Worm (Caenorhabditis elegans) whole organism, L4 larva: ENCODE data around the gene C34B4.3.
A peak's percentile ranks its signal among the peaks of the same experiment; 100 is the strongest.

Source experiments
- D1046.2 ChIP-seq: fragments of 200-800 bp; sonication (Bioruptor generic); IDR thresholded peaks from 2 replicates; pipeline ENCODE4 v1.3.6; 2022; ENCODE audit warnings: missing genetic modification characterization, missing compliant biosample characterization
- F10B5.3 ChIP-seq: sonication (generic microtip); optimal IDR thresholded peaks from 2 replicates; lab custom pipeline; 2016; ENCODE audit warnings: mild to moderate bottlenecking, missing genetic modification characterization, missing compliant biosample characterization
- F26F4.8 ChIP-seq: fragments of 200-800 bp; sonication (Bioruptor generic); conservative IDR thresholded peaks from 2 replicates; pipeline ENCODE4 v1.3.6; 2022; ENCODE audit warnings: missing genetic modification characterization, missing compliant biosample characterization
- F44E2.7 ChIP-seq: fragments of 200-800 bp; sonication (Bioruptor generic); IDR thresholded peaks from 2 replicates; pipeline ENCODE4 v2.1.2; 2022; ENCODE audit warnings: missing genetic modification characterization, missing compliant biosample characterization
- F49E8.2 ChIP-seq: sonication (generic microtip); optimal IDR thresholded peaks from 2 replicates; lab custom pipeline; 2016; ENCODE audit warnings: missing compliant biosample characterization, mild to moderate bottlenecking, missing genetic modification characterization, borderline replicate concordance
- R02D3.7 ChIP-seq: fragments of 150-350 bp; sonication (generic microtip); optimal IDR thresholded peaks from 3 replicates; lab custom pipeline; 2014; ENCODE audit warnings: missing biosample characterization, missing genetic modification characterization
- T20F7.1 ChIP-seq: fragments of 200-800 bp; sonication (Bioruptor generic); optimal IDR thresholded peaks from 2 replicates; lab custom pipeline; 2018; ENCODE audit warnings: mild to moderate bottlenecking, missing genetic modification characterization, missing compliant biosample characterization
- Y48G9A.11 ChIP-seq: fragments of 200-800 bp; sonication (Bioruptor generic); IDR thresholded peaks from 2 replicates; pipeline ENCODE4 v1.3.6; 2022; ENCODE audit warnings: missing genetic modification reagents, missing genetic modification characterization, missing compliant biosample characterization
- Y75B8A.6 ChIP-seq: fragments of 200-800 bp; sonication (Bioruptor generic); IDR thresholded peaks from 2 replicates; pipeline ENCODE4 v1.3.6; 2022; ENCODE audit warnings: missing genetic modification reagents, missing genetic modification characterization, missing compliant biosample characterization
- ZK546.5 ChIP-seq, 2 experiments: sonication (generic microtip); optimal IDR thresholded peaks; 2 replicates each; lab custom pipeline; 2017; ENCODE audit warnings: missing biosample characterization in 2 of 2, missing genetic modification characterization in 2 of 2
- ceh-28 ChIP-seq: fragments of 150-350 bp; optimal IDR thresholded peaks from 2 replicates; lab custom pipeline; 2014; ENCODE audit warnings: missing biosample characterization, missing genetic modification reagents, missing genetic modification characterization
- ceh-62 ChIP-seq: sonication (generic microtip); optimal IDR thresholded peaks from 2 replicates; lab custom pipeline; 2017; ENCODE audit warnings: missing biosample characterization, missing genetic modification characterization
- cey-2 ChIP-seq: sonication (generic microtip); optimal IDR thresholded peaks from 3 replicates; lab custom pipeline; 2017; ENCODE audit warnings: missing genetic modification characterization, mild to moderate bottlenecking, missing compliant biosample characterization, antibody characterized with exemption, borderline replicate concordance; ENCODE audit not compliant: insufficient read depth
- daf-19 ChIP-seq: fragments of 200-800 bp; sonication (Bioruptor generic); conservative IDR thresholded peaks from 2 replicates; pipeline ENCODE4 v1.3.6; 2022; ENCODE audit warnings: missing genetic modification characterization, missing compliant biosample characterization
- daf-8 ChIP-seq: fragments of 200-800 bp; sonication (Bioruptor generic); IDR thresholded peaks from 2 replicates; pipeline ENCODE4 v1.3.6; 2022; ENCODE audit warnings: missing genetic modification characterization, missing compliant biosample characterization
- egl-43 ChIP-seq: fragments of 200-800 bp; sonication (Bioruptor generic); IDR thresholded peaks from 2 replicates; pipeline ENCODE4 v1.3.6; 2022; ENCODE audit warnings: missing genetic modification reagents, missing genetic modification characterization, missing compliant biosample characterization
- hif-1 ChIP-seq, 2 experiments: sonication (generic microtip); optimal IDR thresholded peaks; 2 replicates each; lab custom pipeline; 2016 to 2017; ENCODE audit warnings: missing compliant biosample characterization in 2 of 2, missing genetic modification characterization in 2 of 2, missing genetic modification reagents in 2 of 2, missing genotype in 2 of 2, mild to moderate bottlenecking in 1 of 2
- hlh-11 ChIP-seq: fragments of 200-800 bp; sonication (Bioruptor generic); optimal IDR thresholded peaks from 2 replicates; lab custom pipeline; 2018; ENCODE audit warnings: mild to moderate bottlenecking, missing genetic modification characterization, missing compliant biosample characterization
- hmg-1.1 ChIP-seq: fragments of 200-800 bp; sonication (Bioruptor generic); IDR thresholded peaks from 2 replicates; pipeline ENCODE4 v1.3.6; 2022; ENCODE audit warnings: missing genetic modification reagents, missing genetic modification characterization, missing compliant biosample characterization
- lim-7 ChIP-seq: fragments of 200-800 bp; sonication (Bioruptor generic); IDR thresholded peaks from 2 replicates; pipeline ENCODE4 v1.3.6; 2022; ENCODE audit warnings: missing genetic modification characterization, missing compliant biosample characterization
- lin-13 ChIP-seq: fragments of 150-350 bp; optimal IDR thresholded peaks from 2 replicates; lab custom pipeline; 2014; ENCODE audit warnings: missing biosample characterization, missing genetic modification reagents, missing genetic modification characterization
- lin-39 ChIP-seq: fragments of 150-350 bp; optimal IDR thresholded peaks from 2 replicates; lab custom pipeline; 2014; ENCODE audit warnings: missing biosample characterization, missing genetic modification reagents, missing genetic modification characterization
- lsy-2 ChIP-seq, 2 experiments: fragments of 150-350 bp in 1 of 2; sonication (generic microtip) in 1 of 2; optimal IDR thresholded peaks; 2 replicates each; lab custom pipeline; 2014 to 2017; ENCODE audit warnings: missing biosample characterization in 2 of 2, missing genetic modification characterization in 2 of 2
- madf-9 ChIP-seq: fragments of 200-800 bp; sonication (Bioruptor generic); conservative IDR thresholded peaks from 2 replicates; pipeline ENCODE4 v1.3.6; 2022; ENCODE audit warnings: missing genetic modification reagents, missing genetic modification characterization, missing compliant biosample characterization
- mdt-29 ChIP-seq: fragments of 200-800 bp; sonication (Bioruptor generic); IDR thresholded peaks from 2 replicates; pipeline ENCODE4 v1.3.6; 2022; ENCODE audit warnings: missing genetic modification reagents, missing genetic modification characterization, missing compliant biosample characterization
- mep-1 ChIP-seq: fragments of 150-350 bp; sonication (generic microtip); optimal IDR thresholded peaks from 3 replicates; lab custom pipeline; 2014; ENCODE audit warnings: missing biosample characterization, missing genetic modification characterization
- mxl-3 ChIP-seq: fragments of 200-800 bp; sonication (Bioruptor generic); optimal IDR thresholded peaks from 2 replicates; lab custom pipeline; 2018; ENCODE audit warnings: mild to moderate bottlenecking, missing genetic modification characterization, missing compliant biosample characterization
- nhr-10 ChIP-seq: fragments of 150-350 bp; optimal IDR thresholded peaks from 2 replicates; lab custom pipeline; 2014; ENCODE audit warnings: missing biosample characterization, missing genetic modification characterization
- nhr-11 ChIP-seq: fragments of 150-350 bp; optimal IDR thresholded peaks from 2 replicates; lab custom pipeline; 2014; ENCODE audit warnings: missing biosample characterization, missing genetic modification characterization
- nhr-237 ChIP-seq: sonication (generic microtip); optimal IDR thresholded peaks from 2 replicates; lab custom pipeline; 2017; ENCODE audit warnings: missing biosample characterization, missing genetic modification characterization
- nhr-25 ChIP-seq: sonication (generic microtip); optimal IDR thresholded peaks from 2 replicates; lab custom pipeline; 2017; ENCODE audit warnings: missing genetic modification characterization, mild to moderate bottlenecking, missing compliant biosample characterization, antibody characterized with exemption, moderate library complexity, borderline replicate concordance; ENCODE audit not compliant: insufficient read depth
- nhr-41 ChIP-seq: fragments of 200-800 bp; sonication (Bioruptor generic); IDR thresholded peaks from 2 replicates; pipeline ENCODE4 v1.3.6; 2022; ENCODE audit warnings: missing genetic modification reagents, missing genetic modification characterization, missing compliant biosample characterization
- nhr-42 ChIP-seq: fragments of 200-800 bp; sonication (Bioruptor generic); IDR thresholded peaks from 2 replicates; pipeline ENCODE4 v1.3.6; 2022; ENCODE audit warnings: missing genetic modification characterization, missing compliant biosample characterization
- nhr-48 ChIP-seq: sonication (generic microtip); optimal IDR thresholded peaks from 2 replicates; lab custom pipeline; 2016; ENCODE audit warnings: mild to moderate bottlenecking, missing genetic modification characterization, missing compliant biosample characterization
- nhr-77 ChIP-seq: fragments of 150-350 bp; optimal IDR thresholded peaks from 2 replicates; lab custom pipeline; 2014; ENCODE audit warnings: missing biosample characterization, missing genetic modification characterization
- php-3 ChIP-seq: fragments of 200-800 bp; sonication (Bioruptor generic); IDR thresholded peaks from 2 replicates; pipeline ENCODE4 v1.3.6; 2022; ENCODE audit warnings: missing genetic modification reagents, missing genetic modification characterization, missing compliant biosample characterization
- pqm-1 ChIP-seq: sonication (generic microtip); optimal IDR thresholded peaks from 2 replicates; lab custom pipeline; 2017; ENCODE audit warnings: missing biosample characterization, missing genetic modification characterization
- rbr-2 ChIP-seq: sonication (generic microtip); optimal IDR thresholded peaks from 2 replicates; lab custom pipeline; 2016; ENCODE audit warnings: missing genotype, missing genetic modification characterization, missing compliant biosample characterization
- set-16 ChIP-seq: fragments of 200-800 bp; sonication (Bioruptor generic); IDR thresholded peaks from 2 replicates; pipeline ENCODE4 v1.3.6; 2022; ENCODE audit warnings: missing genetic modification reagents, missing genetic modification characterization, missing compliant biosample characterization
- snpc-4 ChIP-seq: fragments of 150-350 bp; optimal IDR thresholded peaks from 2 replicates; lab custom pipeline; 2014; ENCODE audit warnings: missing biosample characterization, missing genetic modification characterization
- spr-1 ChIP-seq: sonication (generic microtip); optimal IDR thresholded peaks from 2 replicates; lab custom pipeline; 2016; ENCODE audit warnings: mild to moderate bottlenecking, missing genetic modification characterization, missing compliant biosample characterization
- spr-3 ChIP-seq: fragments of 200-800 bp; sonication (Bioruptor generic); optimal IDR thresholded peaks from 2 replicates; lab custom pipeline; 2018; ENCODE audit warnings: mild to moderate bottlenecking, missing genetic modification characterization, missing compliant biosample characterization
- tag-97 ChIP-seq: fragments of 200-800 bp; sonication (Bioruptor generic); IDR thresholded peaks from 2 replicates; pipeline ENCODE4 v1.3.6; 2022; ENCODE audit warnings: missing genetic modification characterization, missing compliant biosample characterization
- unc-130 ChIP-seq: sonication (generic microtip); optimal IDR thresholded peaks from 2 replicates; lab custom pipeline; 2016; ENCODE audit warnings: missing genetic modification reagents, missing genetic modification characterization, missing compliant biosample characterization
- unc-62 ChIP-seq, 3 experiments: fragments of 150-350 bp in 1 of 3; sonication (generic microtip); optimal IDR thresholded peaks in 2 of 3; peaks in 1 of 3; 1 replicate in 1 of 3; 2 replicates in 2 of 3; lab custom pipeline; 2014 to 2017; ENCODE audit warnings: missing biosample characterization in 3 of 3, missing genetic modification characterization in 3 of 3, missing genetic modification reagents in 3 of 3, missing genotype in 1 of 3
- vab-7 ChIP-seq: fragments of 200-800 bp; sonication (Bioruptor generic); IDR thresholded peaks from 2 replicates; pipeline ENCODE4 v1.3.6; 2022; ENCODE audit warnings: missing genetic modification reagents, missing genetic modification characterization, missing compliant biosample characterization
- zfp-2 ChIP-seq: sonication (generic microtip); optimal IDR thresholded peaks from 2 replicates; lab custom pipeline; 2016; ENCODE audit warnings: mild to moderate bottlenecking, missing genetic modification characterization, missing compliant biosample characterization
- zfp-3 ChIP-seq: fragments of 200-800 bp; sonication (Bioruptor generic); conservative IDR thresholded peaks from 2 replicates; pipeline ENCODE4 v1.3.6; 2022; ENCODE audit warnings: missing genetic modification reagents, missing genetic modification characterization, missing compliant biosample characterization
- zip-11 ChIP-seq: fragments of 200-800 bp; sonication (Bioruptor generic); IDR thresholded peaks from 2 replicates; pipeline ENCODE4 v1.3.6; 2022; ENCODE audit warnings: missing genetic modification characterization, missing compliant biosample characterization
- ztf-7 ChIP-seq: fragments of 150-350 bp; optimal IDR thresholded peaks from 2 replicates; lab custom pipeline; 2014; ENCODE audit warnings: missing biosample characterization, missing genetic modification characterization

The C34B4.3 gene

ce11 chrV:13085917-13086552 lies 15.1 kb upstream of the C34B4.3 start (continued):
- TF ChIP-seq mep-1 (tag; lab: Kevin White, UChicago): peak; percentile 89
- TF ChIP-seq Y75B8A.6 (GFP tag; lab: Robert Waterston, UW): no peak
- no peak for TF ChIP-seq zip-11 (GFP tag; lab: Robert Waterston, UW)
- no peak for TF ChIP-seq cey-2 (tag; lab: Kevin White, UChicago)
- TF ChIP-seq lsy-2 (tag; optimal IDR thresholded peaks at IDR 0.05; lab: Kevin White, UChicago): peak; percentile 37 to 72
- no peak for TF ChIP-seq F26F4.8 (GFP tag; lab: Robert Waterston, UW)
- peak; percentile 73 for TF ChIP-seq hmg-1.1
- no peak for TF ChIP-seq F10B5.3 (tag; lab: Kevin White, UChicago)
- peak; percentile 74 for TF ChIP-seq egl-43
- TF ChIP-seq Y48G9A.11 (GFP tag; lab: Robert Waterston, UW): no peak
- TF ChIP-seq php-3: peak; percentile 51; the same call in 1 of the 2 replicates
- TF ChIP-seq nhr-25 (tag; lab: Kevin White, UChicago): peak; percentile 47
- peak; percentile 52 for TF ChIP-seq T20F7.1 (GFP tag; lab: Kevin White, UChicago)
- peak; percentile 87 for TF ChIP-seq hlh-11 (tag; lab: Kevin White, UChicago)
- TF ChIP-seq ceh-28: peak; percentile 12
- TF ChIP-seq nhr-77 (tag; lab: Kevin White, UChicago): peak; percentile 59
- 0 out of 2 replicates have a peak, but pooled peaks have one; percentile 19 for TF ChIP-seq zfp-3 (GFP tag; lab: Robert Waterston, UW)
- 0 out of 2 replicates have a peak, but pooled peaks have one; percentile 7 for TF ChIP-seq D1046.2 (GFP tag; lab: Robert Waterston, UW)
- peak; percentile 51 for TF ChIP-seq madf-9 (GFP tag; lab: Robert Waterston, UW)
- no peak for TF ChIP-seq F44E2.7
- no peak for TF ChIP-seq daf-8 (GFP tag; lab: Robert Waterston, UW)
- TF ChIP-seq daf-19 (GFP tag; lab: Robert Waterston, UW): no peak
- peak; percentile 46 for TF ChIP-seq spr-1
- peak; percentile 44; the same call in 1 of the 2 replicates for TF ChIP-seq lim-7 (GFP tag; lab: Robert Waterston, UW)
- no peak for TF ChIP-seq lin-13 (GFP tag; lab: Kevin White, UChicago)
- TF ChIP-seq tag-97: no peak
- peak; percentile 11 for TF ChIP-seq nhr-48 (tag; lab: Kevin White, UChicago)
- TF ChIP-seq nhr-11: peak; percentile 81
- peak; percentile 78 for TF ChIP-seq nhr-10
- peak; percentile 69 for TF ChIP-seq set-16 (GFP tag; lab: Robert Waterston, UW)
- TF ChIP-seq zfp-2 (tag; lab: Kevin White, UChicago): no peak
- TF ChIP-seq nhr-42 (GFP tag; lab: Robert Waterston, UW): no peak
- 0 out of 2 replicates have a peak, but pooled peaks have one; percentile 24 for TF ChIP-seq mdt-29 (GFP tag; lab: Robert Waterston, UW)
- peak; percentile 26 for TF ChIP-seq mxl-3
- TF ChIP-seq ceh-62 (tag; lab: Kevin White, UChicago): no peak
- TF ChIP-seq F49E8.2 (tag; lab: Kevin White, UChicago): no peak
- no peak for TF ChIP-seq pqm-1 (tag; lab: Kevin White, UChicago)
- no peak for TF ChIP-seq R02D3.7 (tag; lab: Kevin White, UChicago)
- no peak for TF ChIP-seq snpc-4 (tag; lab: Kevin White, UChicago)
- no peak for TF ChIP-seq nhr-41 (GFP tag; lab: Robert Waterston, UW)
- no peak for TF ChIP-seq nhr-237 (tag; lab: Kevin White, UChicago)
- TF ChIP-seq rbr-2 (tag; lab: Kevin White, UChicago): peak; percentile 67
- TF ChIP-seq ZK546.5 (tag; optimal IDR thresholded peaks at IDR 0.05; lab: Kevin White, UChicago): no peak
- no peak for TF ChIP-seq lin-39
- TF ChIP-seq vab-7 (GFP tag; lab: Robert Waterston, UW): no peak
- peak in 1 of 2 experiments; percentile 98 for TF ChIP-seq unc-62 (GFP tag; optimal IDR thresholded peaks at IDR 0.05 in 1 of 2; lab: Kevin White, UChicago)
- no peak for TF ChIP-seq unc-62 (tag; optimal IDR thresholded peaks at IDR 0.05; lab: Kevin White, UChicago)
- no peak for TF ChIP-seq unc-130
- no peak for TF ChIP-seq ztf-7
- peak in 1 of 2 experiments; percentile 90 for TF ChIP-seq hif-1 (tag; optimal IDR thresholded peaks at IDR 0.05; lab: Kevin White, UChicago)
- TF ChIP-seq spr-3 (GFP tag; lab: Kevin White, UChicago): no peak
